Fruit fly (Drosophila melanogaster) whole organism, embryonic: ENCODE data around the gene CG1494.

Source experiments
- Adf1 ChIP-seq: fragments of 200-800 bp; sonication (Bioruptor generic); IDR thresholded peaks from 2 replicates; pipeline ENCODE4 v1.3.6; 2022; ENCODE audit warnings: missing biosample characterization, missing genetic modification characterization
- Antp ChIP-seq: fragments of 200-800 bp; sonication (Bioruptor generic); optimal IDR thresholded peaks from 3 replicates; lab custom pipeline; 2016; ENCODE audit warnings: missing biosample characterization, missing genetic modification characterization
- Asciz ChIP-seq: fragments of 200-800 bp; sonication (Bioruptor generic); optimal IDR thresholded peaks from 2 replicates; lab custom pipeline; 2017; ENCODE audit warnings: missing biosample characterization, mild to moderate bottlenecking, missing genetic modification characterization, missing genetic modification reagents
- Awh ChIP-seq: fragments of 200-800 bp; sonication (Bioruptor generic); IDR thresholded peaks from 2 replicates; pipeline ENCODE4, ENCODE4 v1.3.6; 2022; ENCODE audit warnings: missing biosample characterization, missing genetic modification characterization
- Bdp1 ChIP-seq: fragments of 200-800 bp; sonication (Bioruptor generic); optimal IDR thresholded peaks from 3 replicates; lab custom pipeline; 2016; ENCODE audit warnings: missing biosample characterization, missing genetic modification characterization
- CG10267 ChIP-seq: fragments of 200-800 bp; sonication (Bioruptor generic); optimal IDR thresholded peaks from 2 replicates; lab custom pipeline; 2018; ENCODE audit warnings: missing biosample characterization, mild to moderate bottlenecking, missing genetic modification characterization, moderate library complexity
- CG12391 ChIP-seq: fragments of 200-800 bp; sonication (Bioruptor generic); optimal IDR thresholded peaks from 3 replicates; lab custom pipeline; 2018; ENCODE audit warnings: missing biosample characterization, mild to moderate bottlenecking, missing genetic modification characterization, moderate library complexity
- CG13296 ChIP-seq: fragments of 200-800 bp; sonication (Bioruptor generic); optimal IDR thresholded peaks from 3 replicates; lab custom pipeline; 2018; ENCODE audit warnings: missing biosample characterization, mild to moderate bottlenecking, missing genetic modification characterization
- CG13424 ChIP-seq: fragments of 200-800 bp; sonication (Bioruptor generic); optimal IDR thresholded peaks from 2 replicates; lab custom pipeline; 2019; ENCODE audit warnings: missing biosample characterization, mild to moderate bottlenecking, missing genetic modification characterization, moderate library complexity
- CG14014 ChIP-seq: fragments of 200-800 bp; sonication (Bioruptor generic); IDR thresholded peaks from 2 replicates; pipeline ENCODE4 v1.3.6; 2022; ENCODE audit warnings: missing biosample characterization, missing genetic modification characterization
- CG17361 ChIP-seq: fragments of 200-800 bp; sonication (Bioruptor generic); IDR thresholded peaks from 3 replicates; pipeline ENCODE4 v1.3.6; 2022; ENCODE audit warnings: missing biosample characterization, missing genetic modification characterization
- CG17829 ChIP-seq: fragments of 200-800 bp; optimal IDR thresholded peaks from 2 replicates; lab custom pipeline; 2019; ENCODE audit warnings: missing biosample characterization, mild to moderate bottlenecking, missing genetic modification characterization, moderate library complexity
- CG18011 ChIP-seq: fragments of 200-800 bp; sonication (Bioruptor generic); optimal IDR thresholded peaks from 2 replicates; lab custom pipeline; 2017; ENCODE audit warnings: missing biosample characterization, missing genetic modification characterization, mild to moderate bottlenecking, moderate library complexity, missing genotype
- CG18599 ChIP-seq: fragments of 200-800 bp; sonication (Bioruptor generic); optimal IDR thresholded peaks from 3 replicates; lab custom pipeline; 2017; ENCODE audit warnings: missing biosample characterization, missing genetic modification characterization, mild to moderate bottlenecking, moderate library complexity, missing genetic modification reagents
- CG18764 ChIP-seq: fragments of 200-800 bp; sonication (Bioruptor generic); optimal IDR thresholded peaks from 3 replicates; lab custom pipeline; 2016; ENCODE audit warnings: missing biosample characterization, missing genetic modification characterization
- CG31224 ChIP-seq: fragments of 200-800 bp; sonication (Bioruptor generic); IDR thresholded peaks from 2 replicates; pipeline ENCODE4 v1.3.6; 2022; ENCODE audit warnings: missing biosample characterization, missing genetic modification characterization
- CG34376 ChIP-seq: fragments of 200-800 bp; sonication (Bioruptor generic); optimal IDR thresholded peaks from 2 replicates; lab custom pipeline; 2018; ENCODE audit warnings: missing biosample characterization, mild to moderate bottlenecking, missing genetic modification characterization
- CG34422 ChIP-seq: fragments of 200-800 bp; sonication (Bioruptor generic); IDR thresholded peaks from 3 replicates; pipeline ENCODE4 v1.3.6; 2022; ENCODE audit warnings: missing biosample characterization, missing genetic modification characterization
- CG4854 ChIP-seq: fragments of 200-800 bp; sonication (Bioruptor generic); optimal IDR thresholded peaks from 2 replicates; lab custom pipeline; 2016; ENCODE audit warnings: missing biosample characterization, missing genetic modification characterization, inconsistent platforms
- CG5180 ChIP-seq: fragments of 200-800 bp; sonication (Bioruptor generic); optimal IDR thresholded peaks from 3 replicates; lab custom pipeline; 2017; ENCODE audit warnings: missing biosample characterization, missing genetic modification characterization, mild to moderate bottlenecking, moderate library complexity, missing genetic modification reagents
- CG7372 ChIP-seq: fragments of 200-800 bp; sonication (Bioruptor generic); IDR thresholded peaks from 2 replicates; pipeline ENCODE4 v1.3.6; 2022; ENCODE audit warnings: missing biosample characterization, missing genetic modification characterization
- CG7745 ChIP-seq: fragments of 200-800 bp; sonication (Bioruptor generic); optimal IDR thresholded peaks from 2 replicates; lab custom pipeline; 2018; ENCODE audit warnings: missing biosample characterization, mild to moderate bottlenecking, missing genetic modification characterization, moderate library complexity
- CG8290 ChIP-seq, 3 experiments: fragments of 200-800 bp; sonication (Bioruptor generic); optimal IDR thresholded peaks; 2 replicates each; lab custom pipeline; 2016 to 2019; ENCODE audit warnings: missing biosample characterization in 3 of 3, missing genetic modification characterization in 3 of 3, mild to moderate bottlenecking in 2 of 3, moderate library complexity in 1 of 3
- CTCF ChIP-seq: fragments of 200-800 bp; sonication (Bioruptor generic); optimal IDR thresholded peaks from 2 replicates; lab custom pipeline; 2017; ENCODE audit warnings: missing biosample characterization, mild to moderate bottlenecking, missing genetic modification characterization, moderate library complexity
- Camta ChIP-seq: fragments of 200-800 bp; sonication (Bioruptor generic); optimal IDR thresholded peaks from 2 replicates; lab custom pipeline; 2016; ENCODE audit warnings: missing biosample characterization, missing genetic modification characterization
- HLH54F ChIP-seq: fragments of 200-800 bp; sonication (Bioruptor generic); optimal IDR thresholded peaks from 3 replicates; lab custom pipeline; 2016; ENCODE audit warnings: missing biosample characterization, missing genetic modification characterization
- Mes4 ChIP-seq: fragments of 200-800 bp; sonication (Bioruptor generic); optimal IDR thresholded peaks from 2 replicates; lab custom pipeline; 2016; ENCODE audit warnings: missing biosample characterization, missing genetic modification characterization
- Myb ChIP-seq: fragments of 200-800 bp; sonication (Bioruptor generic); optimal IDR thresholded peaks from 2 replicates; lab custom pipeline; 2016; ENCODE audit warnings: missing biosample characterization, missing genetic modification characterization
- NC2α ChIP-seq: fragments of 200-800 bp; sonication (Bioruptor generic); optimal IDR thresholded peaks from 2 replicates; lab custom pipeline; 2016; ENCODE audit warnings: missing biosample characterization, missing genetic modification characterization
- NFAT ChIP-seq: fragments of 200-800 bp; sonication (Bioruptor generic); IDR thresholded peaks from 2 replicates; pipeline ENCODE4 v1.3.6; 2022; ENCODE audit warnings: missing biosample characterization, missing genetic modification characterization
- Sox102F ChIP-seq: fragments of 200-800 bp; sonication (Bioruptor generic); optimal IDR thresholded peaks from 2 replicates; lab custom pipeline; 2018; ENCODE audit warnings: missing biosample characterization, mild to moderate bottlenecking, missing genetic modification characterization, moderate library complexity
- Taf1 ChIP-seq: fragments of 200-800 bp; sonication (Bioruptor generic); IDR thresholded peaks from 2 replicates; pipeline ENCODE4 v1.3.6; 2022; ENCODE audit warnings: missing biosample characterization, missing genetic modification characterization
- abd-A ChIP-seq: fragments of 200-800 bp; sonication (Bioruptor generic); optimal IDR thresholded peaks from 3 replicates; lab custom pipeline; 2019; ENCODE audit warnings: missing biosample characterization, mild to moderate bottlenecking, missing genetic modification characterization, moderate library complexity
- cg ChIP-seq: fragments of 200-800 bp; sonication (Bioruptor generic); optimal IDR thresholded peaks from 3 replicates; lab custom pipeline; 2019; ENCODE audit warnings: missing biosample characterization, mild to moderate bottlenecking, missing genetic modification characterization, moderate library complexity
- dm ChIP-seq: fragments of 200-800 bp; sonication (Bioruptor generic); optimal IDR thresholded peaks from 3 replicates; lab custom pipeline; 2016; ENCODE audit warnings: missing biosample characterization, missing genetic modification characterization
- exex ChIP-seq: fragments of 200-800 bp; sonication (Bioruptor generic); optimal IDR thresholded peaks from 4 replicates; lab custom pipeline; 2018; ENCODE audit warnings: missing biosample characterization, mild to moderate bottlenecking, missing genetic modification characterization, moderate library complexity
- ftz-f1 ChIP-seq: fragments of 200-800 bp; sonication (Bioruptor generic); optimal IDR thresholded peaks from 2 replicates; lab custom pipeline; 2016; ENCODE audit warnings: missing biosample characterization, missing genetic modification characterization
- h ChIP-seq: fragments of >200 bp; optimal IDR thresholded peaks from 2 replicates; lab custom pipeline; 2017
- mirr ChIP-seq: fragments of 200-800 bp; sonication (Bioruptor generic); optimal IDR thresholded peaks from 3 replicates; lab custom pipeline; 2018; ENCODE audit warnings: missing biosample characterization, mild to moderate bottlenecking, missing genetic modification characterization
- nmo ChIP-seq: fragments of 200-800 bp; sonication (Bioruptor generic); optimal IDR thresholded peaks from 2 replicates; lab custom pipeline; 2018; ENCODE audit warnings: missing biosample characterization, mild to moderate bottlenecking, missing genetic modification characterization, moderate library complexity
- pita ChIP-seq: fragments of 200-800 bp; sonication (Bioruptor generic); optimal IDR thresholded peaks from 2 replicates; lab custom pipeline; 2017; ENCODE audit warnings: missing biosample characterization, mild to moderate bottlenecking, missing genetic modification characterization
- pnt ChIP-seq: fragments of 200-800 bp; sonication (Bioruptor generic); optimal IDR thresholded peaks from 3 replicates; lab custom pipeline; 2016; ENCODE audit warnings: missing biosample characterization, missing genetic modification characterization
- ranshi ChIP-seq: fragments of 200-800 bp; sonication (Bioruptor generic); IDR thresholded peaks from 2 replicates; pipeline ENCODE4 v1.3.6; 2022; ENCODE audit warnings: missing biosample characterization, missing genetic modification characterization
- sc ChIP-seq, 3 experiments: fragments of >200 bp in 2 of 3; fragments of 200-800 bp in 1 of 3; sonication (Bioruptor generic) in 1 of 3; optimal IDR thresholded peaks; 2 replicates in 2 of 3; 3 replicates in 1 of 3; lab custom pipeline; 2017; ENCODE audit warnings: mild to moderate bottlenecking in 1 of 3, missing biosample characterization in 1 of 3, missing genetic modification characterization in 1 of 3, missing genetic modification reagents in 1 of 3
- scrt ChIP-seq: fragments of 200-800 bp; sonication (Bioruptor generic); optimal IDR thresholded peaks from 2 replicates; lab custom pipeline; 2018; ENCODE audit warnings: missing biosample characterization, mild to moderate bottlenecking, missing genetic modification characterization, moderate library complexity
- sisA ChIP-seq: fragments of 200-800 bp; sonication (Bioruptor generic); IDR thresholded peaks from 2 replicates; pipeline ENCODE4 v1.3.6; 2022; ENCODE audit warnings: missing biosample characterization, missing genetic modification characterization
- toy ChIP-seq: fragments of 200-800 bp; sonication (Bioruptor generic); IDR thresholded peaks from 2 replicates; pipeline ENCODE4 v1.3.6; 2022; ENCODE audit warnings: missing biosample characterization, missing genetic modification characterization
- twi ChIP-seq: fragments of 200-800 bp; optimal IDR thresholded peaks from 2 replicates; lab custom pipeline; 2019; ENCODE audit warnings: missing biosample characterization, mild to moderate bottlenecking, missing genetic modification characterization, moderate library complexity
- tx ChIP-seq: fragments of 200-800 bp; sonication (Bioruptor generic); optimal IDR thresholded peaks from 2 replicates; lab custom pipeline; 2016; ENCODE audit warnings: missing biosample characterization, missing genetic modification characterization
- zen ChIP-seq: fragments of 200-800 bp; sonication (Bioruptor generic); optimal IDR thresholded peaks from 3 replicates; lab custom pipeline; 2018; ENCODE audit warnings: missing biosample characterization, mild to moderate bottlenecking, missing genetic modification characterization, moderate library complexity

The CG1494 gene

DNA sequence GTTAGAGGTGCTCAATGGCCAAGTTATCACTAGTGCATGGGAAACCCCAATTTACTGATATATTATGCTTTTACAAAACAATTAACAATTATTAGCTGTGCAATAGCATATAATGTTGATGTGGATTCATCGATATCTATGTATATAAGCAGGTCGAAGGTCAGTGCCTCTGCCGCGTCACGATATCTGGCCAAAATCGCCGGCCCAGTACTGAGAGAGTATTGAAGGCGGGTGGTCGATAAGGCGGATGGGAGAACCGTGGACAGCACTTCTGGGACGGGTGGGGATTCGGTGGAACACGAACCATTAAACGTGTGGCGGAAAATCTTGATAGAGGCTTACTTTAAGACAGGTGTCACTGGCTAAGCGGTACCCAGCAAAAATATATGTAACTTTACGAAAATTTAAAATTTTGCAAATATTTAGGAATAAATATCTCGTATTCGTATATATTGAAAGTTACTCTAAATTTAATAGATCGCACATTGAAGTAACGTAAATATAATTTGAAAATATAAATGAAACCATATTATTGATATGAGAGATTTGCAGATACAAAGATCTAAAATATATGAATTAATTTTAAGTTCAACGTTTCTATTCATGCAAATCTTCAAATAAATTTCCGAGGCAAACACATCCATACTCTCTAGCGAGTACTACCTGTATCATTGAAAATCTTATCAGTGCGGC, 37.3 kb downstream of the CG1494 start (continued):
- no peak for TF ChIP-seq Awh (GFP tag; lab: Robert Waterston, UW)
- peak; percentile 42; the same call in 1 of the 2 replicates for TF ChIP-seq sisA (GFP tag; lab: Robert Waterston, UW)
- peak; percentile 67 for TF ChIP-seq exex
- peak; percentile 82 for TF ChIP-seq CG13296
- TF ChIP-seq h (lab: Kevin White, UChicago): no peak
- peak; percentile 83 for TF ChIP-seq CG18599
- TF ChIP-seq CG18011 (GFP tag; lab: Kevin White, UChicago): no peak
- TF ChIP-seq tx: no peak
- TF ChIP-seq CG12391 (tag; lab: Kevin White, UChicago): no peak
- no peak for TF ChIP-seq cg (GFP tag; lab: Kevin White, UChicago)
- TF ChIP-seq CG10267: peak; percentile 56
- no peak for TF ChIP-seq Myb (GFP tag; lab: Kevin White, UChicago)
- peak; percentile 16 for TF ChIP-seq ftz-f1 (GFP tag; lab: Kevin White, UChicago)
- peak; percentile 52 for TF ChIP-seq Asciz (GFP tag; lab: Kevin White, UChicago)
- no peak for TF ChIP-seq HLH54F
- TF ChIP-seq toy (GFP tag; lab: Robert Waterston, UW): no peak
- no peak for TF ChIP-seq Bdp1 (GFP tag; lab: Kevin White, UChicago)
- peak; percentile 39 for TF ChIP-seq mirr (GFP tag; lab: Kevin White, UChicago)
- no peak for TF ChIP-seq Mes4 (GFP tag; lab: Kevin White, UChicago)
- no peak for TF ChIP-seq CG4854 (GFP tag; lab: Kevin White, UChicago)
- TF ChIP-seq ranshi (GFP tag; lab: Robert Waterston, UW): 0 out of 2 replicates have a peak, but pooled peaks have one; percentile 43
- no peak for TF ChIP-seq CG18764
- TF ChIP-seq NC2α (GFP tag; lab: Kevin White, UChicago): no peak
- peak; percentile 23; the same call in 1 of the 3 replicates for TF ChIP-seq CG34422 (GFP tag; lab: Robert Waterston, UW)
- TF ChIP-seq pnt: no peak
- no peak for TF ChIP-seq dm (GFP tag; lab: Kevin White, UChicago)
- no peak for TF ChIP-seq CG14014 (GFP tag; lab: Robert Waterston, UW)
- TF ChIP-seq NFAT (GFP tag; lab: Robert Waterston, UW): no peak
- TF ChIP-seq Sox102F (GFP tag; lab: Kevin White, UChicago): no peak
- TF ChIP-seq zen (tag; lab: Kevin White, UChicago): no peak
- no peak for TF ChIP-seq Antp (GFP tag; lab: Kevin White, UChicago)
- TF ChIP-seq CG8290 (GFP tag; optimal IDR thresholded peaks at IDR 0.05; lab: Kevin White, UChicago): no peak
- no peak for TF ChIP-seq CG8290 (tag; optimal IDR thresholded peaks at IDR 0.05; lab: Kevin White, UChicago)
- TF ChIP-seq CG7372: peak; percentile 50; the same call in 1 of the 2 replicates
- no peak for TF ChIP-seq pita
- peak; percentile 79 for TF ChIP-seq CG13424 (tag; lab: Kevin White, UChicago)
- TF ChIP-seq twi (tag; lab: Kevin White, UChicago): no peak
- no peak for TF ChIP-seq CG7745
- no peak for TF ChIP-seq CTCF
- no peak for TF ChIP-seq abd-A (tag; lab: Kevin White, UChicago)
- no peak for TF ChIP-seq CG5180 (GFP tag; lab: Kevin White, UChicago)
- 0 out of 2 replicates have a peak, but pooled peaks have one; percentile 24 for TF ChIP-seq CG31224
- peak; percentile 32 for TF ChIP-seq CG34376 (GFP tag; lab: Kevin White, UChicago)
- peak; percentile 88 for TF ChIP-seq CG17361
- TF ChIP-seq nmo (GFP tag; lab: Kevin White, UChicago): no peak
- peak; percentile 41; the same call in 1 of the 2 replicates for TF ChIP-seq Adf1 (GFP tag; lab: Robert Waterston, UW)
- TF ChIP-seq Taf1 (GFP tag; lab: Robert Waterston, UW): no peak
- TF ChIP-seq CG17829 (tag; lab: Kevin White, UChicago): peak; percentile 56
- no peak for TF ChIP-seq sc (optimal IDR thresholded peaks at IDR 0.05; lab: Kevin White, UChicago)
- peak; percentile 6 for TF ChIP-seq sc (GFP tag; optimal IDR thresholded peaks at IDR 0.05; lab: Kevin White, UChicago)
- no peak for TF ChIP-seq Camta (GFP tag; lab: Kevin White, UChicago)
- peak; percentile 56 for TF ChIP-seq scrt (GFP tag; lab: Kevin White, UChicago)
